Worm (Caenorhabditis elegans): Measurements from ENCODE around the gene T04A11.4.
"Not testable (repeated sequence)": the region's sequence is repeated elsewhere in the genome, so short reads cannot be mapped to it uniquely, and the experiment has no call there.

ce11 chrIV:12476942-12477341 lies 7.4 kb downstream of the T04A11.4 start, which contains the start of gene T04A11.1:
- not testable (repeated sequence) for TF ChIP-seq lir-3 (tag; optimal IDR thresholded peaks at IDR 0.05); nhr-25 (tag; optimal IDR thresholded peaks at IDR 0.05; ENCODE audit: borderline replicate concordance, insufficient read depth); T20F7.1 (GFP tag; optimal IDR thresholded peaks at IDR 0.05); cey-2 (tag; optimal IDR thresholded peaks at IDR 0.05; ENCODE audit: borderline replicate concordance, insufficient read depth); duxl-1 (tag; optimal IDR thresholded peaks at IDR 0.05; ENCODE audit: poor library complexity); pqm-1 (tag; optimal IDR thresholded peaks at IDR 0.05); nhr-6 (tag; optimal IDR thresholded peaks at IDR 0.05); unc-130 (GFP tag; optimal IDR thresholded peaks at IDR 0.05); pha-4 (GFP tag; IDR thresholded peaks at IDR 0.05); pha-4 (tag; optimal IDR thresholded peaks at IDR 0.05); vab-7 (GFP tag; IDR thresholded peaks at IDR 0.05); unc-39 (tag; optimal IDR thresholded peaks at IDR 0.05)

Data from whole organism, L4 larva.